In genomic region chrX:4937222-4938071, dm6 we compare ENCODE assay signal across 3 fruit fly cellular contexts.
TF ChIP-seq lines count a peak whose summit lies in the region.

No protein-coding gene starts in this region.

TF ChIP-seq in whole organism, adult, 20 proteins besides CTCF, POLR2A, EP300 and RAD21 (continued from another document):
- TF ChIP-seq CG7101 (tag; optimal IDR thresholded peaks at IDR 0.05; lab: Kevin White, UChicago) (peak; percentile 13), CG14711 (tag; optimal IDR thresholded peaks at IDR 0.05; lab: Kevin White, UChicago) (no peak)

TF ChIP-seq in whole organism, embryonic, 481 proteins besides CTCF, POLR2A, EP300 and RAD21 (continued from another document):
- TF ChIP-seq pan (optimal IDR thresholded peaks at IDR 0.05; lab: Kevin White, UChicago) (no peak), pan (GFP tag; optimal IDR thresholded peaks at IDR 0.05 in 1 of 2, IDR thresholded peaks at IDR 0.05 in 1 of 2) (no peak), CG11398 (GFP tag; optimal IDR thresholded peaks at IDR 0.05; lab: Kevin White, UChicago) (no peak), CG3838 (GFP tag; optimal IDR thresholded peaks at IDR 0.05; lab: Kevin White, UChicago) (no peak), Deaf1 (tag; optimal IDR thresholded peaks at IDR 0.05; lab: Kevin White, UChicago) (peak; percentile 2), tio (GFP tag; optimal IDR thresholded peaks at IDR 0.05; lab: Kevin White, UChicago) (no peak), MESR4 (GFP tag; optimal IDR thresholded peaks at IDR 0.05; lab: Kevin White, UChicago) (peak; percentile 53), CG3995 (GFP tag; optimal IDR thresholded peaks at IDR 0.05; lab: Kevin White, UChicago) (peak; percentile 18), inv (GFP tag; IDR thresholded peaks at IDR 0.05; lab: Robert Waterston, UW; ENCODE audit: partially characterized antibody) (no peak), cg (GFP tag; optimal IDR thresholded peaks at IDR 0.05; lab: Kevin White, UChicago) (peak; percentile 82), CG17802 (tag; optimal IDR thresholded peaks at IDR 0.05; lab: Kevin White, UChicago) (no peak), Hr51 (GFP tag; optimal IDR thresholded peaks at IDR 0.05; lab: Kevin White, UChicago) (peak in 1 of 2 experiments; percentile 15), sqz (GFP tag; optimal IDR thresholded peaks at IDR 0.05; lab: Kevin White, UChicago) (peak; percentile 52), CG18011 (GFP tag; optimal IDR thresholded peaks at IDR 0.05; lab: Kevin White, UChicago) (no peak), trem (tag; optimal IDR thresholded peaks at IDR 0.05; lab: Kevin White, UChicago) (no peak), CG33557 (GFP tag; optimal IDR thresholded peaks at IDR 0.05; lab: Kevin White, UChicago) (peak; percentile 2), insv (GFP tag; optimal IDR thresholded peaks at IDR 0.05; lab: Kevin White, UChicago) (peak in 1 of 2 experiments; percentile 58), CG34422 (GFP tag; IDR thresholded peaks at IDR 0.05; lab: Robert Waterston, UW) (peak; percentile 24; the same call in 1 of the 3 replicates), CG12219 (GFP tag; optimal IDR thresholded peaks at IDR 0.05; lab: Kevin White, UChicago) (no peak), CG14667 (GFP tag; IDR thresholded peaks at IDR 0.05; lab: Robert Waterston, UW) (no peak), Hr3 (GFP tag; optimal IDR thresholded peaks at IDR 0.05; lab: Kevin White, UChicago) (no peak), YL-1 (GFP tag; optimal IDR thresholded peaks at IDR 0.05; lab: Kevin White, UChicago) (peak; percentile 1), Adf1 (GFP tag; IDR thresholded peaks at IDR 0.05; lab: Robert Waterston, UW) (peak; percentile 20; the same call in 1 of the 2 replicates), CG1603 (tag; optimal IDR thresholded peaks at IDR 0.05; lab: Kevin White, UChicago) (peak; percentile 34), nerfin-2 (GFP tag; IDR thresholded peaks at IDR 0.05; lab: Robert Waterston, UW; ENCODE audit: partially characterized antibody) (no peak), phol (tag; optimal IDR thresholded peaks at IDR 0.05; lab: Kevin White, UChicago) (peak; percentile 16), Optix (GFP tag; IDR thresholded peaks at IDR 0.05; lab: Robert Waterston, UW) (no peak), btn (GFP tag; optimal IDR thresholded peaks at IDR 0.05; lab: Kevin White, UChicago) (no peak), CG16813 (GFP tag; IDR thresholded peaks at IDR 0.05; lab: Robert Waterston, UW; ENCODE audit: partially characterized antibody) (no peak), aop (GFP tag; IDR thresholded peaks at IDR 0.05; lab: Robert Waterston, UW) (no peak), kni (GFP tag; optimal IDR thresholded peaks at IDR 0.05; lab: Kevin White, UChicago) (peak; percentile 35), CG3281 (GFP tag; optimal IDR thresholded peaks at IDR 0.05; lab: Kevin White, UChicago) (peak; percentile 22), Dfd (GFP tag; optimal IDR thresholded peaks at IDR 0.05; lab: Kevin White, UChicago) (no peak), Six4 (GFP tag; optimal IDR thresholded peaks at IDR 0.05; lab: Kevin White, UChicago) (no peak), eve (GFP tag; optimal IDR thresholded peaks at IDR 0.05; lab: Kevin White, UChicago) (peak in 1 of 2 experiments; percentile 77), CG4617 (GFP tag; optimal IDR thresholded peaks at IDR 0.05; lab: Kevin White, UChicago; ENCODE audit: borderline replicate concordance) (peak; percentile 28), toy (GFP tag; IDR thresholded peaks at IDR 0.05; lab: Robert Waterston, UW) (no peak), CG10654 (GFP tag; optimal IDR thresholded peaks at IDR 0.05; lab: Kevin White, UChicago) (no peak), CG17385 (GFP tag; optimal IDR thresholded peaks at IDR 0.05; lab: Kevin White, UChicago) (peak; percentile 60), ro (GFP tag; IDR thresholded peaks at IDR 0.05; lab: Robert Waterston, UW) (no peak), CG12659 (GFP tag; optimal IDR thresholded peaks at IDR 0.05; lab: Kevin White, UChicago) (peak; percentile 25), GATAe (GFP tag; conservative IDR thresholded peaks at IDR 0.05; lab: Robert Waterston, UW) (no peak), CG3407 (GFP tag; optimal IDR thresholded peaks at IDR 0.05; lab: Kevin White, UChicago) (no peak), ranshi (GFP tag; IDR thresholded peaks at IDR 0.05; lab: Robert Waterston, UW) (no peak), sd (tag; optimal IDR thresholded peaks at IDR 0.05; lab: Kevin White, UChicago) (peak; percentile 62), Trl (optimal IDR thresholded peaks at IDR 0.05; lab: Kevin White, UChicago) (peak; percentile 28 to 69), Trl (GFP tag; optimal IDR thresholded peaks at IDR 0.05; lab: Kevin White, UChicago) (no peak), Dll (GFP tag; IDR thresholded peaks at IDR 0.05; lab: Robert Waterston, UW; ENCODE audit: partially characterized antibody) (0 out of 4 replicates have a peak, but pooled peaks have one; percentile 38), CG14860 (GFP tag; IDR thresholded peaks at IDR 0.05; lab: Robert Waterston, UW; ENCODE audit: partially characterized antibody) (no peak)

TF ChIP-seq in whole organism, prepupa, 60 proteins besides CTCF, POLR2A, EP300 and RAD21 (continued from another document):
- no peak for TF ChIP-seq CG9139 (GFP tag; optimal IDR thresholded peaks at IDR 0.05; lab: Kevin White, UChicago)
- peak; percentile 4 for TF ChIP-seq esn (GFP tag; optimal IDR thresholded peaks at IDR 0.05; lab: Kevin White, UChicago)
- TF ChIP-seq vri (GFP tag; optimal IDR thresholded peaks at IDR 0.05; lab: Kevin White, UChicago), result peak; percentile 95
